Fruit fly (Drosophila melanogaster): Measurements from ENCODE around the gene upd3.
A peak's percentile ranks its signal among the peaks of the same experiment; 100 is the strongest.

DNA sequence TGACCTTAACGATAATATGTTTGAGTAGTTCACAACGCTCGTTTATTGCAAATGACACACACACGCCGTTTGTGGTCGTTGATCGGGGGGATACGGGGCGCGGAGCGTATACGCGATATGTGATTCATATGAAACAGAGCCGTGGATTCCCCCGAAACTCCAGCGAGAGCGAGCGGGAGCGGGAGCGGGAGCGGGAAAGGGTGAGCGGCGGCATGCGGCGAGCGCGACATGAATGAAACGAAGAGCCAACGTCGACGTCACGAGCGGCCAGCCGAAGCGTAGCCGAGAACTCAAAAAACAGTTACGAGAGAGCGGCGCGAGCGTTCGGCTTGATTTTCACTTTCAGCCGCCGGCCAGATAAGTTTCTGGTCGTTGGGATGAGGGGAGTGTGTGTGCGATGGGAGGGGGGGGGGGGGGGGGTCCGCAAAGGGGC, 5.4 kb downstream of the upd3 start:
- TF ChIP-seq CG8301 (tag; optimal IDR thresholded peaks at IDR 0.05) (no peak), CG8159 (tag; optimal IDR thresholded peaks at IDR 0.05) (no peak), CG12605 (GFP tag; IDR thresholded peaks at IDR 0.05) (peak; percentile 38; the same call in 1 of the 2 replicates), Pif1A (GFP tag; optimal IDR thresholded peaks at IDR 0.05) (no peak), EcR (GFP tag; optimal IDR thresholded peaks at IDR 0.05) (peak; percentile 73)
